Fruit fly (Drosophila melanogaster) whole organism, prepupa: ENCODE data around the gene CG1983.

Experiments
- Blimp-1 ChIP-seq: fragments of 200-800 bp; sonication (Bioruptor generic); optimal IDR thresholded peaks from 3 replicates; lab custom pipeline; 2017; ENCODE audit warnings: missing biosample characterization, missing genetic modification characterization, mild to moderate bottlenecking, moderate library complexity, missing genetic modification reagents
- CG11762 ChIP-seq: fragments of 200-800 bp; sonication (Bioruptor generic); optimal IDR thresholded peaks from 3 replicates; lab custom pipeline; 2016; ENCODE audit warnings: missing biosample characterization, missing genetic modification characterization; ENCODE audit not compliant: insufficient read depth
- CG11902 ChIP-seq: fragments of 200-800 bp; sonication (Bioruptor generic); optimal IDR thresholded peaks from 3 replicates; lab custom pipeline; 2016; ENCODE audit warnings: missing biosample characterization, missing genetic modification characterization
- CG15336 ChIP-seq: fragments of 200-800 bp; sonication (Bioruptor generic); IDR thresholded peaks from 2 replicates; pipeline ENCODE4 v1.3.6; 2022; ENCODE audit warnings: missing biosample characterization, missing genetic modification characterization
- CG1621 ChIP-seq: fragments of 200-800 bp; sonication (Bioruptor generic); optimal IDR thresholded peaks from 3 replicates; lab custom pipeline; 2018; ENCODE audit warnings: missing biosample characterization, mild to moderate bottlenecking, missing genetic modification characterization
- CG3032 ChIP-seq: fragments of 200-800 bp; optimal IDR thresholded peaks from 2 replicates; lab custom pipeline; 2019; ENCODE audit warnings: missing biosample characterization, mild to moderate bottlenecking, missing genetic modification characterization, moderate library complexity
- CG6854 ChIP-seq: fragments of 200-800 bp; sonication (Bioruptor generic); optimal IDR thresholded peaks from 2 replicates; lab custom pipeline; 2017; ENCODE audit warnings: missing biosample characterization, mild to moderate bottlenecking, missing genetic modification characterization
- CG8119 ChIP-seq: fragments of 200-800 bp; sonication (Bioruptor generic); IDR thresholded peaks from 3 replicates; pipeline ENCODE4 v1.3.6; 2022; ENCODE audit warnings: missing biosample characterization, missing genetic modification characterization
- Eip75B ChIP-seq: fragments of 200-800 bp; sonication (Bioruptor generic); optimal IDR thresholded peaks from 3 replicates; lab custom pipeline; 2016; ENCODE audit warnings: missing biosample characterization, missing genetic modification characterization
- Gug ChIP-seq: fragments of 200-800 bp; sonication (Bioruptor generic); IDR thresholded peaks from 2 replicates; pipeline ENCODE4 v1.3.6; 2022; ENCODE audit warnings: missing biosample characterization, missing genetic modification characterization
- Hr39 ChIP-seq: fragments of 200-800 bp; sonication (Bioruptor generic); optimal IDR thresholded peaks from 2 replicates; lab custom pipeline; 2016; ENCODE audit warnings: missing biosample characterization, missing genetic modification characterization
- Hr4 ChIP-seq: fragments of 200-800 bp; sonication (Bioruptor generic); optimal IDR thresholded peaks from 3 replicates; lab custom pipeline; 2016; ENCODE audit warnings: missing biosample characterization, missing genetic modification characterization
- eg ChIP-seq: fragments of 200-800 bp; sonication (Bioruptor generic); IDR thresholded peaks from 3 replicates; pipeline ENCODE4 v1.3.6; 2022; ENCODE audit warnings: missing biosample characterization, missing genetic modification characterization

DNA sequence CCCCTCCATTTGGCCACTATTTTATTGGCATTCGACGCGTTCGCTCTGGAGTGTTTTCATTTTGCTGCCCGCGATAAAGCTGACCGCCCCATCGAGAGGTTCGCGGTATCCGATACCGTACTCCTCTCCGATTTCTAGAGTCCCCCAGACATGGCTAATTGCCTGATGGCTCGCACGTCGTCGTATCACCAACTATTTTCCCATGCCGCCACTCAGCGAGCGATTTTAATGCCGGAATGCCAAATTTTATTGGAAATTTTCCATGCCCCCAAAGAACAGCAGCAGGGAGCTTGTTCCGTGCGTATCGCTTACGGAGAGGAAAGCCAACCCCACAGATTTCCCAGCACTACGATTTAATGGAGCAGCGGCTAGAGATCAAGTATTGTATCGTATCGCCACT lies 23.6 kb upstream of the CG1983 start:
- TF ChIP-seq Blimp-1 (no peak), eg (GFP tag; lab: Robert Waterston, UW) (no peak), CG11762 (no peak), CG6854 (no peak), Eip75B (GFP tag; lab: Kevin White, UChicago) (no peak), Gug (no peak), CG3032 (tag; lab: Kevin White, UChicago) (no peak), Hr39 (GFP tag; lab: Kevin White, UChicago) (no peak), Hr4 (no peak), CG1621 (tag; lab: Kevin White, UChicago) (no peak), CG15336 (GFP tag; lab: Robert Waterston, UW) (no peak), CG11902 (GFP tag; lab: Kevin White, UChicago) (no peak), CG8119 (GFP tag; lab: Robert Waterston, UW) (no peak)
